Worm (Caenorhabditis elegans) whole organism, L3 larva: ENCODE results near the gene E02H4.5.

Experiments used
- ZK546.5 ChIP-seq: sonication (generic microtip); optimal IDR thresholded peaks from 2 replicates; lab custom pipeline; 2017; ENCODE audit warnings: missing biosample characterization, missing genetic modification characterization
- aly-2 ChIP-seq: fragments of 150-350 bp; optimal IDR thresholded peaks from 2 replicates; lab custom pipeline; 2014; ENCODE audit warnings: missing biosample characterization, missing genetic modification characterization
- ama-1 ChIP-seq: fragments of 150-350 bp; optimal IDR thresholded peaks from 2 replicates; lab custom pipeline; 2018
- ceh-28 ChIP-seq: fragments of 150-350 bp; optimal IDR thresholded peaks from 2 replicates; lab custom pipeline; 2014; ENCODE audit warnings: missing biosample characterization, missing genetic modification reagents, missing genetic modification characterization
- ceh-82 ChIP-seq: fragments of 150-350 bp; optimal IDR thresholded peaks from 2 replicates; lab custom pipeline; 2014; ENCODE audit warnings: missing biosample characterization, missing genetic modification characterization
- ceh-9 ChIP-seq: sonication (generic microtip); optimal IDR thresholded peaks from 2 replicates; lab custom pipeline; 2018; ENCODE audit warnings: missing biosample characterization, missing genetic modification characterization
- egl-27 ChIP-seq: sonication (generic microtip); optimal IDR thresholded peaks from 4 replicates; lab custom pipeline; 2017; ENCODE audit warnings: missing biosample characterization, missing genetic modification reagents, missing genetic modification characterization
- egl-5 ChIP-seq: fragments of 150-350 bp; optimal IDR thresholded peaks from 2 replicates; lab custom pipeline; 2017; ENCODE audit warnings: missing biosample characterization, missing genetic modification reagents, missing genetic modification characterization, inconsistent platforms
- elt-2 ChIP-seq: sonication (generic microtip); optimal IDR thresholded peaks from 2 replicates; lab custom pipeline; 2016; ENCODE audit warnings: missing genetic modification reagents, mild to moderate bottlenecking, missing genetic modification characterization, missing compliant biosample characterization
- elt-3 ChIP-seq, 3 experiments: fragments of 150-350 bp in 1 of 3; sonication (generic microtip) in 2 of 3; optimal IDR thresholded peaks; 2 replicates in 2 of 3; 4 replicates in 1 of 3; lab custom pipeline; 2014 to 2017; ENCODE audit warnings: missing biosample characterization in 3 of 3, missing genetic modification characterization in 3 of 3
- fkh-2 ChIP-seq: fragments of 150-350 bp; optimal IDR thresholded peaks from 2 replicates; lab custom pipeline; 2014; ENCODE audit warnings: missing biosample characterization, missing genetic modification reagents, missing genetic modification characterization
- fos-1 ChIP-seq: fragments of 150-350 bp; optimal IDR thresholded peaks from 2 replicates; lab custom pipeline; 2014; ENCODE audit warnings: missing biosample characterization, missing genetic modification characterization
- hmg-11 ChIP-seq: sonication (generic microtip); optimal IDR thresholded peaks from 2 replicates; lab custom pipeline; 2016; ENCODE audit warnings: missing genetic modification characterization, missing compliant biosample characterization
- jun-1 ChIP-seq: fragments of 150-350 bp; optimal IDR thresholded peaks from 2 replicates; lab custom pipeline; 2014; ENCODE audit warnings: missing biosample characterization, missing genetic modification reagents, missing genetic modification characterization
- lin-15B ChIP-seq: fragments of 150-350 bp; optimal IDR thresholded peaks from 2 replicates; lab custom pipeline; 2014; ENCODE audit warnings: missing biosample characterization, missing genetic modification characterization
- lin-39 ChIP-seq: fragments of 150-350 bp; optimal IDR thresholded peaks from 2 replicates; lab custom pipeline; 2018; ENCODE audit warnings: missing biosample characterization, missing genetic modification reagents, missing genetic modification characterization
- mdl-1 ChIP-seq: fragments of 150-350 bp; optimal IDR thresholded peaks from 2 replicates; lab custom pipeline; 2014; ENCODE audit warnings: missing biosample characterization, missing genetic modification characterization
- mml-1 ChIP-seq: fragments of 150-350 bp; sonication (generic microtip); optimal IDR thresholded peaks from 3 replicates; lab custom pipeline; 2014; ENCODE audit warnings: missing biosample characterization, missing genetic modification characterization
- nfya-1 ChIP-seq: sonication (generic microtip); optimal IDR thresholded peaks from 2 replicates; lab custom pipeline; 2017; ENCODE audit warnings: missing genetic modification characterization, mild to moderate bottlenecking, missing compliant biosample characterization, antibody characterized with exemption, moderate library complexity; ENCODE audit not compliant: insufficient read depth
- nhr-12 ChIP-seq: fragments of 150-350 bp; optimal IDR thresholded peaks from 2 replicates; lab custom pipeline; 2014; ENCODE audit warnings: missing biosample characterization, missing genetic modification characterization
- nhr-23 ChIP-seq: fragments of 150-350 bp; optimal IDR thresholded peaks from 2 replicates; lab custom pipeline; 2014; ENCODE audit warnings: missing biosample characterization, missing genetic modification reagents, missing genetic modification characterization
- nhr-237 ChIP-seq: fragments of 150-350 bp; optimal IDR thresholded peaks from 2 replicates; lab custom pipeline; 2014; ENCODE audit warnings: missing biosample characterization, missing genetic modification characterization
- nhr-25 ChIP-seq: sonication (generic microtip); optimal IDR thresholded peaks from 2 replicates; lab custom pipeline; 2017; ENCODE audit warnings: missing biosample characterization, missing genetic modification characterization
- nhr-67 ChIP-seq: fragments of 150-350 bp; optimal IDR thresholded peaks from 2 replicates; lab custom pipeline; 2014; ENCODE audit warnings: missing biosample characterization, missing genetic modification characterization
- nhr-76 ChIP-seq: fragments of 150-350 bp; sonication (generic microtip); optimal IDR thresholded peaks from 5 replicates; lab custom pipeline; 2014; ENCODE audit warnings: missing biosample characterization, missing genetic modification characterization
- nhr-77 ChIP-seq: fragments of 150-350 bp; optimal IDR thresholded peaks from 2 replicates; lab custom pipeline; 2014; ENCODE audit warnings: missing biosample characterization, missing genetic modification characterization
- pha-4 ChIP-seq: fragments of 150-350 bp; optimal IDR thresholded peaks from 2 replicates; lab custom pipeline; 2014; ENCODE audit warnings: missing biosample characterization, missing genetic modification reagents, missing genetic modification characterization
- pqm-1 ChIP-seq: fragments of 150-350 bp; optimal IDR thresholded peaks from 2 replicates; lab custom pipeline; 2017; ENCODE audit warnings: missing biosample characterization, missing genetic modification characterization, inconsistent platforms
- skn-1 ChIP-seq: fragments of 150-350 bp; optimal IDR thresholded peaks from 2 replicates; lab custom pipeline; 2014; ENCODE audit warnings: missing biosample characterization, missing genetic modification characterization
- snpc-4 ChIP-seq: fragments of 150-350 bp; optimal IDR thresholded peaks from 2 replicates; lab custom pipeline; 2014; ENCODE audit warnings: missing biosample characterization, missing genetic modification characterization
- tbx-2 ChIP-seq: sonication (generic microtip); optimal IDR thresholded peaks from 2 replicates; lab custom pipeline; 2016; ENCODE audit warnings: mild to moderate bottlenecking, missing genetic modification characterization, missing compliant biosample characterization
- unc-62 ChIP-seq: fragments of 150-350 bp; sonication (generic microtip); optimal IDR thresholded peaks from 4 replicates; lab custom pipeline; 2014; ENCODE audit warnings: missing biosample characterization, missing genetic modification reagents, missing genetic modification characterization
- ztf-11 ChIP-seq: fragments of 150-350 bp; optimal IDR thresholded peaks from 2 replicates; lab custom pipeline; 2014; ENCODE audit warnings: missing biosample characterization, missing genetic modification characterization
- ztf-4 ChIP-seq: fragments of 150-350 bp; optimal IDR thresholded peaks from 2 replicates; lab custom pipeline; 2014; ENCODE audit warnings: missing biosample characterization, missing genetic modification characterization

Gene E02H4.5

ce11 chrX:14244493-14244892, 10.4 kb downstream of the E02H4.5 start:
- TF ChIP-seq mml-1 (tag; lab: Kevin White, UChicago) (no peak), egl-27 (no peak), elt-2 (tag; lab: Kevin White, UChicago) (peak; percentile 21), nhr-77 (no peak)

ce11 chrX:14243345-14243961, 11.5 kb downstream of the E02H4.5 start, which contains the start of gene K04C1.3:
Gene K04C1.3, minus strand, starts transcription at chrX:14243395.
- TF ChIP-seq pqm-1 (tag; lab: Kevin White, UChicago) (no peak), skn-1 (tag; lab: Kevin White, UChicago) (no peak), tbx-2 (no peak), elt-2 (tag; lab: Kevin White, UChicago) (peak; percentile 3)

ce11 chrX:14241531-14241930, 13.4 kb downstream of the E02H4.5 start:
- TF ChIP-seq nhr-67 (tag; lab: Kevin White, UChicago) (no peak), ama-1 (no peak), aly-2 (tag; lab: Kevin White, UChicago) (no peak), ZK546.5 (tag; lab: Kevin White, UChicago) (no peak), jun-1 (no peak), egl-27 (no peak), snpc-4 (no peak), mml-1 (tag; lab: Kevin White, UChicago) (no peak), nhr-25 (tag; lab: Kevin White, UChicago) (no peak), nhr-23 (tag; lab: Kevin White, UChicago) (no peak), nhr-12 (tag; lab: Kevin White, UChicago) (no peak), mdl-1 (no peak), ztf-11 (tag; lab: Kevin White, UChicago) (no peak)

- TF ChIP-seq elt-3 (tag; optimal IDR thresholded peaks at IDR 0.05; lab: Kevin White, UChicago) (no peak), elt-2 (tag; lab: Kevin White, UChicago) (no peak), aly-2 (tag; lab: Kevin White, UChicago) (no peak), egl-5 (tag; lab: Kevin White, UChicago) (no peak), ceh-28 (no peak), nhr-23 (tag; lab: Kevin White, UChicago) (no peak), mml-1 (tag; lab: Kevin White, UChicago) (no peak), nhr-237 (tag; lab: Kevin White, UChicago) (no peak), fkh-2 (tag; lab: Kevin White, UChicago) (no peak), ztf-4 (tag; lab: Kevin White, UChicago) (no peak)
Observed at ce11 chrX:14240205-14240604, 14.7 kb downstream of the E02H4.5 start.

ce11 chrX:14238291-14238758, 16.6 kb downstream of the E02H4.5 start, which contains the start of gene K04C1.2:
Gene K04C1.2, plus strand, starts transcription at chrX:14238708.
- peak; percentile 58 for TF ChIP-seq elt-2 (tag; lab: Kevin White, UChicago)
- TF ChIP-seq hmg-11 (tag; lab: Kevin White, UChicago), result peak; percentile 73
- TF ChIP-seq unc-62 (GFP tag; lab: Kevin White, UChicago), result no peak
- TF ChIP-seq nhr-23 (tag; lab: Kevin White, UChicago), result no peak
- peak; percentile 44 for TF ChIP-seq pqm-1 (tag; lab: Kevin White, UChicago)
- TF ChIP-seq nhr-12 (tag; lab: Kevin White, UChicago), result no peak
- TF ChIP-seq lin-39, result peak; percentile 42
- no peak for TF ChIP-seq elt-3 (tag; optimal IDR thresholded peaks at IDR 0.05; lab: Kevin White, UChicago)
- TF ChIP-seq ceh-82 (tag; lab: Kevin White, UChicago), result no peak
- no peak for TF ChIP-seq tbx-2
- no peak for TF ChIP-seq nhr-67 (tag; lab: Kevin White, UChicago)
- no peak for TF ChIP-seq ceh-9 (tag; lab: Kevin White, UChicago)
- no peak for TF ChIP-seq egl-27
- no peak for TF ChIP-seq nhr-76
- TF ChIP-seq ceh-28, result peak; percentile 61
- no peak for TF ChIP-seq mdl-1
- TF ChIP-seq nfya-1 (tag; lab: Kevin White, UChicago), result peak; percentile 50
- TF ChIP-seq jun-1, result peak; percentile 4
- TF ChIP-seq lin-15B (tag; lab: Kevin White, UChicago), result no peak
- TF ChIP-seq ztf-11 (tag; lab: Kevin White, UChicago), result no peak
- TF ChIP-seq pha-4 (tag; lab: Kevin White, UChicago), result peak; percentile 75
- TF ChIP-seq nhr-25 (tag; lab: Kevin White, UChicago), result peak; percentile 9
- TF ChIP-seq skn-1 (tag; lab: Kevin White, UChicago), result no peak
- TF ChIP-seq fos-1, result no peak
